Fruit fly (Drosophila melanogaster) whole organism, larva: ENCODE data around the gene hang.

Experiments used
- noc ChIP-seq: fragments of 200-800 bp; sonication (Bioruptor generic); optimal IDR thresholded peaks from 3 replicates; lab custom pipeline; 2019; ENCODE audit warnings: missing biosample characterization, mild to moderate bottlenecking, missing genetic modification characterization, moderate library complexity

The hang gene

dm6 chrX:16423125-16423509 lies 486 bp downstream of the hang start:
- no peak for TF ChIP-seq noc

dm6 chrX:16424296-16424695 lies 1.7 kb downstream of the hang start:
- TF ChIP-seq noc: no peak

dm6 chrX:16425145-16425544 lies 2.5 kb downstream of the hang start:
- no peak for TF ChIP-seq noc

dm6 chrX:16426478-16427052 lies 3.9 kb downstream of the hang start:
- no peak for TF ChIP-seq noc

- TF ChIP-seq noc: no peak
Measured at dm6 chrX:16427786-16428400, 5.3 kb downstream of the hang start.

- no peak for TF ChIP-seq noc
Measured at dm6 chrX:16428476-16428875, 5.8 kb downstream of the hang start.

DNA sequence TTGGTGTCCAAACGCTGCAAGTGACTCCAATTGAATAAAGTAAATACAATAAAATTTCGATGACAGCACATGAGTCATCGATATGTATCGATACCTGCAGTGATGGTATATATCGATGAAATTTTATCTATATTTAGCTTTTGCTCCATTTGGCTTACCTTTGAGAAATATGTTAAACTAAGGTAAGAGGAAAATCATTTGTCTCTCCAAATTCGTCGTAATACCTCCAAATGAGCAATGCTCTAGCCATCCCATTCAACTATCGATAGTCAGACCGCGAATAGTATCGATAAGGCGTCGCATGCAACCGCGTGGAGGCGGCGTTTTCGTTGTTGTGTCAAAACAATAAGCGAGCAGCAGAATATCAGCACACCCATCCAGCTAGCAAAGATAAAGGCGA lies 18.6 kb downstream of the hang start, which contains the start of the genes Cdc50 and rngo:
Cdc50 (minus strand) TSS at position 52 of the 400 bp plus-strand sequence.
rngo (plus strand) TSS at position 189 of the 400 bp plus-strand sequence.
- TF ChIP-seq noc: peak; percentile 39

DNA sequence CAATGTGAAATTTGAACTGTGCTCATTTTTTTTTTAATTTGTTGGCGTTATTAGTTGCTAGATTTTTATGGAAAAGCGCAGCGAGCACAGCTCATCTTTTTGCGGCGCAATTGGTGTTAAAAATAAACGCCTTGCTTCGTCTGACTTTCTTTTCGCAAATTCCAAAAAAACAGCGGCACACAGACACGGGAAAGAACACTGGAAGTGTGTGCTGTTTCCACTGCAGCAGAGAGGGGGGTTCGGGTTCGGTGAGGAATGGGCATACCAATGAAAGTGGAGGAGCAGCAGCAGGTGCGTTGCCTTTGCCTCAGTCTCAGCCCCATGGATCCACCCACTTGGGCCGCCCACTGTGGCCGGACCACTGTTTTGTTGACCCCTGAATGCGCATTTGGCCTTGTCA lies 19.7 kb downstream of the hang start:
- no peak for TF ChIP-seq noc

DNA sequence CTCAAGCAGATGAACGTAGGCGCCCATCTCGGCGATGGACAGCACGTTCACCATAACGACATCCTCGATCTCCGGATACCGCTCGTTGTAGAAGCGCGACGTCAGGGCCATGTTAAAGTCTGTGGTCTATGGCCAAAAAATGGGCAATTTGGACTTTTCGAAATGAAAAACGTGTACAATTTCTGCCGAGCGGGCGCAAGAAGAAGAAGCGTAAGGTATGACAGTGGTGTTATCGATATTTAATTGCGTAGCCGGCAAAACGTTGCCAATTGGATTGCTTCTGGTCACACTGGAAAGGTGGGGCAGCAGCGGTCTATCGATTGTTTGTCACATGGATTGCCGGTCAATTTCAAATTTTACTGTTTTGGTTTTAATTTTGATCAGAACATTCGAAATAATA lies 24.1 kb downstream of the hang start, which contains the start of gene eIF2alpha:
eIF2alpha (minus strand) TSS at position 225 of the 400 bp plus-strand sequence.
- no peak for TF ChIP-seq noc

DNA sequence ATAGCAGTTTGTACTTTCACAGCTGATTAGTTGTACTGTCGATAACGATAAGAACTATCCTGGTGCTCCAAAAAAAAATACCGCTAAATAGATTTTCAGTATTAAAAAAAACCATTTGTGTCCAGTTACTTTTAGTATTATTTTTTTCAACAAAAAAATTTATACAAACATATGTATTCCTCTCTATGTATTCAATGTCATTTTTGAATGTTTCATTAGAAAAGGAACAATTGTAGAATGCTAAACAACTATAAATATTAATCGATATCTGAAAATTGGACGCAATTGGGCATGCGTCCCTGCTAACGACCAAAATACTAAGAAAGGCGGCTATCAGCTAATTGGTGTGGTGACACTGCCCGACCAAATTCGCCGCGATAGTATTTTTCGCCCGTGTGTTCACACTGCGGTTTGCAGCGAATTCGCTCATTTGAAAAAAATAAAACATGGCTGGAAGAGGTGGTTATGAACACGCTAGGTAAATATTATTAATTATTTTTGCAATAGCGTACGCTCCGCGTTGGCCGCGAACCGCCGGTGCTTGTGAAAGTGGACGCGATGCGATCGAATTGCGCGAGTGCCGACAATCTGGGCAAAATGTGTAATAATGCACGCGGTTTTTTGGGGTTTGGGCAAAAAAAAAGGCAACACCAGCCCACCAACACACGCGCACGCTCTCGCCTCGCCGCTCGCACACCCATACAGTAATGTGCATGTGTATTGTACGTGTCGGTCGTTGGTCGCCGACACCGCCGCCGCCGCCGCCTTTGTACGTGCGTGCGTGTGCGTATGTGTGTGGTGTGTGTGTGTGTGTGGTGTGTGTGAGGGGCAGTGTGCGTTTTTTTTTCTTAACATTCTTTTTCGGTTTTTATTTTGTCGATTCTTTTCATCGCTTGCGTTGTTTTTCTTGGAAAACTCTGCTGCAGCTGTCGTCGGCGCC lies 25.9 kb downstream of the hang start, which contains the start of the genes CG34015 and eIF4H1:
CG34015 (minus strand) TSS at position 51 of the 940 bp plus-strand sequence.
eIF4H1 (plus strand) TSS at position 414 of the 940 bp plus-strand sequence.
- no peak for TF ChIP-seq noc

- no peak for TF ChIP-seq noc
Measured at dm6 chrX:16449316-16449715, 26.7 kb downstream of the hang start.

- no peak for TF ChIP-seq noc
Measured at dm6 chrX:16456582-16456981, 34.0 kb downstream of the hang start.

DNA sequence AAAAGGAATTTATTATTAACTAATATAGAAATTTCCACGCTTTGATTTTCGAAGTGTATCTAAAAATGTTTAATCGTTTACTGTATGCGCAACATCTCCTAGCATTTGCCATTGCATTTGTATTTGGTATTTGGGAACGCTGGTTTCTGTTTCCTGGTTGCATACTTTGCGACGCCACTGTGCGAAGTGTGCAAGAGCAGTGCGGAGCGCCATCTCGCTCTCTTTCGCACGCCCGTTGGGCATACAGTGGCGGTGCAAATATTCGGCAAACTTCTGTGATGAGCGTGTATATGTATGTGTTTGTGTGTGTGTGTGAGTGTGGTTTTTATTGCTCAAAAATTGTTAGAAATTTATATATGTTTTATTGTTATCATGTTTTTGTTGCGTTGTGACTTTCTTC lies 35.9 kb downstream of the hang start:
- no peak for TF ChIP-seq noc

dm6 chrX:16484533-16484932 lies 61.9 kb downstream of the hang start:
- TF ChIP-seq noc: no peak
